Worm (Caenorhabditis elegans) whole organism, early embryonic: Measurements from ENCODE around the gene F57B7.2.

Experiments used
- B0310.2 ChIP-seq: sonication (generic microtip); optimal IDR thresholded peaks from 2 replicates; lab custom pipeline; 2016; ENCODE audit warnings: mild to moderate bottlenecking, missing genetic modification characterization, missing compliant biosample characterization
- aly-1 ChIP-seq: sonication (generic microtip); optimal IDR thresholded peaks from 2 replicates; lab custom pipeline; 2016; ENCODE audit warnings: missing genetic modification characterization, missing compliant biosample characterization
- ama-1 ChIP-seq: fragments of 150-350 bp; optimal IDR thresholded peaks from 2 replicates; lab custom pipeline; 2014
- ceh-13 ChIP-seq: fragments of 200-800 bp; sonication (Bioruptor generic); optimal IDR thresholded peaks from 2 replicates; lab custom pipeline; 2018; ENCODE audit warnings: mild to moderate bottlenecking, missing genetic modification characterization, missing compliant biosample characterization
- ets-7 ChIP-seq: sonication (generic microtip); optimal IDR thresholded peaks from 2 replicates; lab custom pipeline; 2016; ENCODE audit warnings: missing genotype, missing genetic modification characterization, missing compliant biosample characterization
- flt-1 ChIP-seq: fragments of 200-800 bp; sonication (Bioruptor generic); IDR thresholded peaks from 2 replicates; pipeline ENCODE4 v1.3.6; 2022; ENCODE audit warnings: missing genetic modification characterization, missing compliant biosample characterization
- hmg-4 ChIP-seq: fragments of 200-800 bp; sonication (Bioruptor generic); optimal IDR thresholded peaks from 2 replicates; lab custom pipeline; 2018; ENCODE audit warnings: mild to moderate bottlenecking, missing genetic modification characterization, missing compliant biosample characterization
- scrt-1 ChIP-seq: fragments of 200-800 bp; sonication (Bioruptor generic); IDR thresholded peaks from 2 replicates; pipeline ENCODE4 v1.3.6; 2022; ENCODE audit warnings: missing genetic modification characterization, missing compliant biosample characterization
- tbx-11 ChIP-seq: fragments of 200-800 bp; sonication (Bioruptor generic); IDR thresholded peaks from 2 replicates; pipeline ENCODE4 v1.3.6; 2022; ENCODE audit warnings: missing genetic modification characterization, missing compliant biosample characterization
- tbx-37 ChIP-seq: fragments of 200-800 bp; sonication (Bioruptor generic); conservative IDR thresholded peaks from 2 replicates; pipeline ENCODE4 v1.3.6; 2022; ENCODE audit warnings: missing genetic modification reagents, missing genetic modification characterization, missing compliant biosample characterization
- tra-4 ChIP-seq: sonication (generic microtip); optimal IDR thresholded peaks from 2 replicates; lab custom pipeline; 2017; ENCODE audit warnings: missing genetic modification characterization, missing compliant biosample characterization

DNA sequence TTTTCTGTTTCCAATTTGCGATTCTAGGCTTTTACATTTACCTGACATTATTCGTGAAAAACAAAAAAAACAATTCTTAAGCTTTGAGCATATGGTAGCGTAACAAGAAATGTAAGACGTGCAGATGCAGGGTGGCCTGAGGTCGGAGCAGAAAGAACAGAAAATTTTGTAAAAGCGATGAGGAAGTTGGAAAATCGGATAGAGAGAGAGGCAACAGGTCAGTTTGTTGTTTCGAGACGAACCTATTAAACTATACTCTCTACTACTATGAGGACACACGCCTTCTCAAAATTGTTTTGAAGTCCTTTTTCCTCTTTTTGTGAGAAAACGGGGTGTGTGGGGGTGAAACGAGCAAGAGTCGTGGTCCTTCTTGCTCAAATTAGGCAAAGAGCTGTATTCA is 21.8 kb downstream of the F57B7.2 start, which contains the start of gene des-2:
- TF ChIP-seq ets-7 (tag; lab: Kevin White, UChicago) (no peak), ama-1 (lab: Kevin White, UChicago) (no peak), ceh-13 (no peak), flt-1 (GFP tag; lab: Robert Waterston, UW) (no peak), B0310.2 (no peak), tra-4 (tag; lab: Kevin White, UChicago) (no peak), tbx-37 (GFP tag; lab: Robert Waterston, UW) (no peak), aly-1 (no peak), hmg-4 (no peak), scrt-1 (GFP tag; lab: Robert Waterston, UW) (no peak), tbx-11 (GFP tag; lab: Robert Waterston, UW) (no peak)
